Worm (Caenorhabditis elegans) whole organism, L3 larva: Measurements from ENCODE around the gene C48B4.7.

Experiments used
- fos-1 ChIP-seq: fragments of 150-350 bp; optimal IDR thresholded peaks from 2 replicates; lab custom pipeline; 2014; ENCODE audit warnings: missing biosample characterization, missing genetic modification characterization
- lin-39 ChIP-seq: fragments of 150-350 bp; optimal IDR thresholded peaks from 2 replicates; lab custom pipeline; 2018; ENCODE audit warnings: missing biosample characterization, missing genetic modification reagents, missing genetic modification characterization
- nhr-28 ChIP-seq: fragments of 150-350 bp; optimal IDR thresholded peaks from 2 replicates; lab custom pipeline; 2014; ENCODE audit warnings: missing biosample characterization, missing genetic modification characterization
- nhr-77 ChIP-seq: fragments of 150-350 bp; optimal IDR thresholded peaks from 2 replicates; lab custom pipeline; 2014; ENCODE audit warnings: missing biosample characterization, missing genetic modification characterization
- pqm-1 ChIP-seq: fragments of 150-350 bp; optimal IDR thresholded peaks from 2 replicates; lab custom pipeline; 2017; ENCODE audit warnings: missing biosample characterization, missing genetic modification characterization, inconsistent platforms
- snpc-4 ChIP-seq: fragments of 150-350 bp; optimal IDR thresholded peaks from 2 replicates; lab custom pipeline; 2014; ENCODE audit warnings: missing biosample characterization, missing genetic modification characterization

DNA sequence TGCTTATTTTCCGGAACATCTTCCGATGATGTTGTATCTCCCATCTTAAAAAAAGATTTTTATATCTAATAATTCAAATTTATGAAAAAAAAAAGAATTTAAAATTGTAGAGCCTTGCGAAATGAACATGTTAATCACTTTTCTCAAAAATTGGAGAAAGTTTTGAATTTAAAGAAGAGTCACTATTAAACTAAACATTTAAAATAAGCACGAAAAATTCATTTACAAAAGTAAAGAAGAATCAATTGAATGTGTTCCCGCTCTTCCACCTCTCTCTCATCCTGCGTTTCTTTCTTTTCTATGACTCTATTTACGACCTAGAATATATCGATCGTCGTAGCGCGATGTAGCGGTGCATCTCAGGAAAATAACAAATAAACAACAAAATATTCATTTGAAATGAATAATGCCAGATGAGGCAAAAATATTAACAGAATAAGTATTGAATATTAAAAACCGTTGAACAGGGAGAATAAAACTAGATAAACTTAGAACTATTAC lies 20.5 kb downstream of the C48B4.7 start, which contains the start of gene ZK1098.3:
- TF ChIP-seq nhr-28 (tag; lab: Kevin White, UChicago): no peak
- no peak for TF ChIP-seq pqm-1 (tag; lab: Kevin White, UChicago)
- no peak for TF ChIP-seq nhr-77
- no peak for TF ChIP-seq snpc-4 (tag; lab: Kevin White, UChicago)
- no peak for TF ChIP-seq lin-39
- no peak for TF ChIP-seq fos-1 (tag; lab: Kevin White, UChicago)
